Fruit fly (Drosophila melanogaster) whole organism, prepupa: ENCODE data around the gene ND-B17.2.

Experiments used
- CG10669 ChIP-seq: fragments of 200-800 bp; sonication (Bioruptor generic); optimal IDR thresholded peaks from 3 replicates; lab custom pipeline; 2018; ENCODE audit warnings: missing biosample characterization, mild to moderate bottlenecking, missing genetic modification characterization, moderate library complexity
- CG15336 ChIP-seq: fragments of 200-800 bp; sonication (Bioruptor generic); IDR thresholded peaks from 2 replicates; pipeline ENCODE4 v1.3.6; 2022; ENCODE audit warnings: missing biosample characterization, missing genetic modification characterization
- CG16779 ChIP-seq: fragments of 200-800 bp; sonication (Bioruptor generic); optimal IDR thresholded peaks from 3 replicates; lab custom pipeline; 2017; ENCODE audit warnings: missing biosample characterization, mild to moderate bottlenecking, missing genetic modification characterization
- CG31627 ChIP-seq: fragments of 200-800 bp; sonication (Bioruptor generic); optimal IDR thresholded peaks from 3 replicates; lab custom pipeline; 2016; ENCODE audit warnings: missing biosample characterization, missing genetic modification characterization
- CG32006 ChIP-seq: fragments of 200-800 bp; sonication (Bioruptor generic); optimal IDR thresholded peaks from 3 replicates; lab custom pipeline; 2017; ENCODE audit warnings: missing biosample characterization, mild to moderate bottlenecking, missing genetic modification characterization
- CG6163 ChIP-seq: fragments of 200-800 bp; sonication (Bioruptor generic); IDR thresholded peaks from 3 replicates; pipeline ENCODE4 v1.3.6; 2022; ENCODE audit warnings: missing biosample characterization, missing genetic modification characterization
- CG6792 ChIP-seq: fragments of 200-800 bp; sonication (Bioruptor generic); optimal IDR thresholded peaks from 3 replicates; lab custom pipeline; 2016; ENCODE audit warnings: missing biosample characterization, missing genetic modification characterization
- CG6808 ChIP-seq: fragments of 200-800 bp; sonication (Bioruptor generic); optimal IDR thresholded peaks from 3 replicates; lab custom pipeline; 2017; ENCODE audit warnings: missing biosample characterization, missing genetic modification characterization, mild to moderate bottlenecking, moderate library complexity, missing genetic modification reagents
- CG8119 ChIP-seq: fragments of 200-800 bp; sonication (Bioruptor generic); IDR thresholded peaks from 3 replicates; pipeline ENCODE4 v1.3.6; 2022; ENCODE audit warnings: missing biosample characterization, missing genetic modification characterization
- CG8319 ChIP-seq: fragments of 200-800 bp; sonication (Bioruptor generic); optimal IDR thresholded peaks from 3 replicates; lab custom pipeline; 2016; ENCODE audit warnings: missing biosample characterization, missing genetic modification characterization
- Eip78C ChIP-seq: fragments of 200-800 bp; sonication (Bioruptor generic); peaks from one replicate; lab custom pipeline; 2016; ENCODE audit warnings: missing biosample characterization, missing genetic modification characterization
- Gug ChIP-seq: fragments of 200-800 bp; sonication (Bioruptor generic); IDR thresholded peaks from 2 replicates; pipeline ENCODE4 v1.3.6; 2022; ENCODE audit warnings: missing biosample characterization, missing genetic modification characterization
- Hr39 ChIP-seq: fragments of 200-800 bp; sonication (Bioruptor generic); optimal IDR thresholded peaks from 2 replicates; lab custom pipeline; 2016; ENCODE audit warnings: missing biosample characterization, missing genetic modification characterization
- Sox102F ChIP-seq: fragments of 200-800 bp; sonication (Bioruptor generic); optimal IDR thresholded peaks from 2 replicates; lab custom pipeline; 2016; ENCODE audit warnings: missing biosample characterization, mild to moderate bottlenecking, missing genetic modification characterization
- Sox15 ChIP-seq: fragments of 200-800 bp; sonication (Bioruptor generic); optimal IDR thresholded peaks from 3 replicates; lab custom pipeline; 2016; ENCODE audit warnings: missing biosample characterization, missing genetic modification characterization
- cyc ChIP-seq: fragments of 200-800 bp; sonication (Bioruptor generic); optimal IDR thresholded peaks from 3 replicates; lab custom pipeline; 2016; ENCODE audit warnings: missing biosample characterization, missing genetic modification characterization
- dsx ChIP-seq: fragments of 200-800 bp; optimal IDR thresholded peaks from 3 replicates; lab custom pipeline; 2019; ENCODE audit warnings: missing biosample characterization, mild to moderate bottlenecking, missing genetic modification characterization, moderate library complexity; ENCODE audit not compliant: poor library complexity, severe bottlenecking
- eg ChIP-seq: fragments of 200-800 bp; sonication (Bioruptor generic); IDR thresholded peaks from 3 replicates; pipeline ENCODE4 v1.3.6; 2022; ENCODE audit warnings: missing biosample characterization, missing genetic modification characterization
- fd85E ChIP-seq: fragments of 200-800 bp; sonication (Bioruptor generic); optimal IDR thresholded peaks from 3 replicates; lab custom pipeline; 2016; ENCODE audit warnings: missing biosample characterization, missing genetic modification characterization
- net ChIP-seq: fragments of 200-800 bp; sonication (Bioruptor generic); optimal IDR thresholded peaks from 3 replicates; lab custom pipeline; 2016; ENCODE audit warnings: missing biosample characterization, missing genetic modification characterization
- salr ChIP-seq, 2 experiments: fragments of 200-800 bp; sonication (Bioruptor generic); optimal IDR thresholded peaks; 3 replicates each; lab custom pipeline; 2016 to 2018; ENCODE audit warnings: missing biosample characterization in 2 of 2, missing genetic modification characterization in 2 of 2, mild to moderate bottlenecking in 1 of 2
- spab ChIP-seq: fragments of 200-800 bp; sonication (Bioruptor generic); optimal IDR thresholded peaks from 2 replicates; lab custom pipeline; 2017; ENCODE audit warnings: missing biosample characterization, mild to moderate bottlenecking, missing genetic modification characterization, missing genetic modification reagents
- svp ChIP-seq: fragments of 200-800 bp; sonication (Bioruptor generic); peaks from one replicate; lab custom pipeline; 2016; ENCODE audit warnings: missing biosample characterization, missing genetic modification characterization
- vri ChIP-seq: fragments of 200-800 bp; sonication (Bioruptor generic); optimal IDR thresholded peaks from 3 replicates; lab custom pipeline; 2016; ENCODE audit warnings: missing biosample characterization, mild to moderate bottlenecking, missing genetic modification characterization

ND-B17.2 gene

DNA sequence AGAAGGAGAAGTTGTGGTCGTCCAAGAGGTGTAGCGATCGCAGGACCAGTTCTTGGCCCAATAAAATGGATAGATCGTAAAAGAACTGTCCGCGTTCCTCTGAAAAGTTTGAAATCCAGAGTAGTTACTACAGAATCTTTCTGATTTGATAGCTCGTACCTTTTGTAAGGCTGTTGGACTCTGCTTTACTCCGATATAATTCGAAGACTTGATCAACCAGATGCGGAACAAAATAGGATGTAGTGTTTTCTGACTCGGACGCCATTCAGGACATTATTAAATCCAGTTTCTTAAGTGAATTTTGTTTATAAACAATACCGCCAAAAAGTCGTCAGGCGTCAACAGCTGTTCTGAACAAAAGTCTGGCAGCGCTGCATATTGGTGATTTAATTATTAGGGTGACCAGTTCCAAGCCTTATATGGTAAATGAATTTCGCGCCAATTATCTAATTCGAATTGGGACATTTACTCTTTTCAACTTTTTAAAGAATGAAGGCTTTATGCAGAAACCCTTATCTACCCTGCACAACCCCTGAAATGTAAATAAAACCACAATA lies 5.2 kb downstream of the ND-B17.2 start, which contains the start of the genes Rad1 and Sws1:
Gene Rad1 (minus strand): TSS at position 336 of the 557 bp plus-strand sequence.
Gene Sws1 (minus strand): TSS at position 336 of the 557 bp plus-strand sequence.
- no peak for TF ChIP-seq salr (GFP tag; optimal IDR thresholded peaks at IDR 0.05; lab: Kevin White, UChicago)
- TF ChIP-seq CG8319, result peak; percentile 8
- TF ChIP-seq CG16779 (tag; lab: Kevin White, UChicago), result no peak
- TF ChIP-seq net (GFP tag; lab: Kevin White, UChicago), result no peak

DNA sequence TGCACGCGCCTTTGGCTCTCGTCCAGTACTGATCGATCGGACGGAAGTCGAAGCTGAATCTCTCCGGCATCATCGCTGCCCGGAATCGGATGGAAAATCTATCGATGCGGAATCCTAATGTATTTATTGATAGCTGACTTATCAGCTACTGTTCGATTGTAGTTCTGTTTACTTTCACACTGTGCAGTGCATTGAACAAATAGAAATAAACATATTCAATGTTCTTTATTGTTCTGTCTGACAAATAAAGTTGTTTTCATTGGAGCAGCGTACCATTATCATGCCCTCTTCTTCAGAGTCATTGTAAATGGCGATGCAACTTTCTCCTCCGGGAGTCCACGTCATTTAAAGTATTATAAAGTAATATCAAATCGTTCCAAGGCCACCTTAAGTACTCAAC lies 7.0 kb downstream of the ND-B17.2 start, which contains the start of gene Cyp309a2:
Gene Cyp309a2 (minus strand): TSS at position 101 of the 400 bp plus-strand sequence.
- TF ChIP-seq CG6163 (GFP tag; lab: Robert Waterston, UW), result no peak
- peak; percentile 31 for TF ChIP-seq Eip78C (GFP tag; lab: Kevin White, UChicago)

dm6 chr2L:2564758-2565157 lies 15.2 kb downstream of the ND-B17.2 start, which contains the start of gene Cyp309a1:
Cyp309a1 (minus strand) TSS chr2L:2564830.
- TF ChIP-seq CG10669 (GFP tag; lab: Kevin White, UChicago), result no peak
- TF ChIP-seq vri, result peak; percentile 25
- peak; percentile 74 for TF ChIP-seq svp
- TF ChIP-seq Sox102F (GFP tag; lab: Kevin White, UChicago), result no peak

DNA sequence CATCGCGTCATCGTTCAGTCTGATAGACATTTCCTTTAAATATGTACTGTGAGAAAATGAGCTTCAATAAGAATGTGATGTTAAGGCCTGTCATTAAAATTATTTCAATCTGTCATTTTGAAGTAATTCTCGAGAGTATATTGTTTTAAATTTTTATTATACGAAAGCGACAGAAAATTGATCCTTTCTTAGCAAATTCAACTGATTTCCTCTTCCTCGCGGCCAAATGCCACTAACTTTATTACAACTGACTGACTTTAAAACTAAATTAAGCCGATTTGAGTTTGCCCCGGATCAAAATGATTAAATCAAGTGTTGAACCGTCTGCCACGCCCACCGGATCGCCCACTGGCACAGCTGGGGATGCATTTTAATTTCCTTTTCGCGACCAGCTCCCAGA lies 27.2 kb downstream of the ND-B17.2 start, which contains the start of gene CG3515:
Gene CG3515 (minus strand): TSS at position 101 of the 400 bp plus-strand sequence.
- TF ChIP-seq CG6792, result no peak
- TF ChIP-seq dsx (GFP tag; lab: Kevin White, UChicago), result no peak
- TF ChIP-seq eg, result no peak
- TF ChIP-seq Hr39 (GFP tag; lab: Kevin White, UChicago), result no peak

DNA sequence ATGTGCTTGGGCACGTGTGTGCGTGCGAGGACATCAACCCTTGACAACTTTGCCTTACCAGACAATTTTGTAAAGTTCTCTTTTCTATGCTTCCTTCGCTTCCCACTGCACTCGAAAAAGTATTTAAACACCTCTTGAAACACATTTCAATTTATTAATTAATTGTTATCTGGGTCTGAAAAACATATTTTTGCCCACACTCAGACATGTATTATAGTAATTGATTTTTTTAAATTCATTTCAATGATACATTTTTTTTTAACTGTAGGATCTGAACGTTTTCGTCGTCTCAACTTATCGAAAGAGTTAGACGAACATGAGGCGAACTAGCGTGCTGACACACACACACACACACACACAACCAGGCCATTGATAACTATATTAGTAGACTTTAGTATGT lies 37.5 kb downstream of the ND-B17.2 start:
- TF ChIP-seq fd85E (GFP tag; lab: Kevin White, UChicago), result no peak
- TF ChIP-seq CG32006, result peak; percentile 20
- no peak for TF ChIP-seq spab (GFP tag; lab: Kevin White, UChicago)
- 0 out of 3 replicates have a peak, but pooled peaks have one; percentile 27 for TF ChIP-seq eg
- TF ChIP-seq CG8319, result no peak
- TF ChIP-seq CG6808 (GFP tag; lab: Kevin White, UChicago), result no peak
- TF ChIP-seq net (GFP tag; lab: Kevin White, UChicago), result no peak
- TF ChIP-seq CG8119, result 0 out of 3 replicates have a peak, but pooled peaks have one; percentile 37
- no peak for TF ChIP-seq cyc (GFP tag; lab: Kevin White, UChicago)
- TF ChIP-seq Sox15 (GFP tag; lab: Kevin White, UChicago), result no peak
- 0 out of 2 replicates have a peak, but pooled peaks have one; percentile 21 for TF ChIP-seq Gug (GFP tag; lab: Robert Waterston, UW)
- peak; percentile 23 for TF ChIP-seq Eip78C (GFP tag; lab: Kevin White, UChicago)
- no peak for TF ChIP-seq CG31627 (GFP tag; lab: Kevin White, UChicago)
- TF ChIP-seq CG15336 (GFP tag; lab: Robert Waterston, UW), result 0 out of 2 replicates have a peak, but pooled peaks have one; percentile 17
